Fruit fly (Drosophila melanogaster): Measurements from ENCODE around the gene Ns1.

DNA sequence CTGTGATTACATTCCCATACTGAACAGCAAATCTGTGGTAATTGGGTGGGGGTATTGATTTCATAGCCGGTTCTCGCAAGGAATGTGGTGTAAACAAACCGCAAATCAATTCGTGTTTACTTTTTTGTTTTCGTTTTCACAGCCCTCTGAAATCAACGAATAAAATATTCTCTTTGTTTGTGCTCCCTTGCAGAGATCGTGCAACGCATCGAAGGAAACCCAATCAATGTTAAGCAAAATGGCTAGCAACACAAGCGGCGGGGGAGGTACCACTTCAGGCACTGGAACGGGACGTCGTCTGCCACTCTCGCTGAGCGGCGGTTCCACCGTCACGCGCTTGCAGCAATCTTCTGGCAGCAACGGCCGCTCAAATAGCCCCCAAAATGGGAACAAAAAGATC lies 10.0 kb upstream of the Ns1 start:
- TF ChIP-seq sv (GFP tag; optimal IDR thresholded peaks at IDR 0.05): no peak
- no peak for TF ChIP-seq Myc (optimal IDR thresholded peaks at IDR 0.05)
- TF ChIP-seq GATAd (GFP tag; optimal IDR thresholded peaks at IDR 0.05): no peak
- TF ChIP-seq h (GFP tag; optimal IDR thresholded peaks at IDR 0.05): no peak
- no peak for TF ChIP-seq dmrt93B (GFP tag; optimal IDR thresholded peaks at IDR 0.05)
- no peak for TF ChIP-seq psq (GFP tag; optimal IDR thresholded peaks at IDR 0.05)
- no peak for TF ChIP-seq Abd-B (GFP tag; optimal IDR thresholded peaks at IDR 0.05)
- no peak for TF ChIP-seq CG9705 (GFP tag; optimal IDR thresholded peaks at IDR 0.05)
- no peak for TF ChIP-seq brk (GFP tag; optimal IDR thresholded peaks at IDR 0.05)
- no peak for TF ChIP-seq Hr83 (GFP tag; optimal IDR thresholded peaks at IDR 0.05; ENCODE audit: poor library complexity, severe bottlenecking)
- no peak for TF ChIP-seq CrebA (GFP tag; optimal IDR thresholded peaks at IDR 0.05; ENCODE audit: borderline replicate concordance)
- TF ChIP-seq tai (GFP tag; optimal IDR thresholded peaks at IDR 0.05): no peak
- TF ChIP-seq CG32264 (GFP tag; optimal IDR thresholded peaks at IDR 0.05): no peak
- no peak for TF ChIP-seq Hnf4 (GFP tag; optimal IDR thresholded peaks at IDR 0.05)
